Fruit fly (Drosophila melanogaster) whole organism, prepupa: ENCODE measurements around the gene CG31019.
A peak's percentile ranks its signal among the peaks of the same experiment; 100 is the strongest.

Experiments
- CG32006 ChIP-seq: fragments of 200-800 bp; sonication (Bioruptor generic); optimal IDR thresholded peaks from 3 replicates; lab custom pipeline; 2017; ENCODE audit warnings: missing biosample characterization, mild to moderate bottlenecking, missing genetic modification characterization
- CG3919 ChIP-seq: fragments of 200-800 bp; sonication (Bioruptor generic); optimal IDR thresholded peaks from 3 replicates; lab custom pipeline; 2016; ENCODE audit warnings: missing biosample characterization, missing genetic modification characterization
- Gug ChIP-seq: fragments of 200-800 bp; sonication (Bioruptor generic); IDR thresholded peaks from 2 replicates; pipeline ENCODE4 v1.3.6; 2022; ENCODE audit warnings: missing biosample characterization, missing genetic modification characterization
- Hr38 ChIP-seq: sonication (Bioruptor generic); optimal IDR thresholded peaks from 2 replicates; lab custom pipeline; 2016; ENCODE audit warnings: missing biosample characterization, missing genetic modification characterization
- topi ChIP-seq: fragments of 200-800 bp; sonication (Bioruptor generic); optimal IDR thresholded peaks from 3 replicates; lab custom pipeline; 2016; ENCODE audit warnings: missing biosample characterization, missing genetic modification characterization

DNA sequence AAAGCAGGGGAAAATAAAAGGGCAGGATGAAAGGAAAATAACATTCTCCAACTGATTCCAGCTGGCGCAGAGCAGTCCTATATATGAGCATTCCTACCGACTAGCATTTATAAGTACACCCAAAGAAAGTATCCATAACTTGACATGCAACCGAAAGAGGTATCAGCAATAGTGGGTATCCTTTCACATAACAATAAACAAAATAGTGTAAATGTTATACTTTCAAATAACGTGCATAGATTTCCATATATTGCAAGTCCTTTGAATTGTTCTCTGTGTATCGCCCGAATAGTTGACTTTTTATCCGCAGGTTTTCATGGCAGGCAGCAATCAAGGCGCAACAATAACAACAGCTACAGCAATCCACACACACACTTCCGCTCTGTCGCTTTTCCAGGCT lies 46.8 kb upstream of the CG31019 start:
- TF ChIP-seq Gug (GFP tag; lab: Robert Waterston, UW) (no peak), CG32006 (GFP tag; lab: Kevin White, UChicago) (peak; percentile 39), Hr38 (GFP tag; lab: Kevin White, UChicago) (no peak), CG3919 (peak; percentile 2), topi (GFP tag; lab: Kevin White, UChicago) (no peak)
